Fruit fly (Drosophila melanogaster): ENCODE results near the gene CG42811.

Gene CG42811

dm6 chr3R:24367120-24367519, at the start of gene CG42811:
Gene CG42811 (minus strand): TSS chr3R:24367220.
- no peak for TF ChIP-seq Hr78 (GFP tag; optimal IDR thresholded peaks at IDR 0.05)
- no peak for TF ChIP-seq brk (GFP tag; optimal IDR thresholded peaks at IDR 0.05)
- no peak for TF ChIP-seq sage (GFP tag; optimal IDR thresholded peaks at IDR 0.05)
- no peak for TF ChIP-seq CrebA (GFP tag; optimal IDR thresholded peaks at IDR 0.05; ENCODE audit: borderline replicate concordance)
- no peak for TF ChIP-seq Hr83 (GFP tag; optimal IDR thresholded peaks at IDR 0.05; ENCODE audit: poor library complexity, severe bottlenecking)
- no peak for TF ChIP-seq CG9705 (GFP tag; optimal IDR thresholded peaks at IDR 0.05)
- no peak for TF ChIP-seq Vsx2 (GFP tag; optimal IDR thresholded peaks at IDR 0.05; ENCODE audit: partially characterized antibody)
- no peak for TF ChIP-seq fru (GFP tag; optimal IDR thresholded peaks at IDR 0.05)
- TF ChIP-seq lola (GFP tag; optimal IDR thresholded peaks at IDR 0.05), result no peak
- no peak for TF ChIP-seq CG32264 (GFP tag; optimal IDR thresholded peaks at IDR 0.05)
- no peak for TF ChIP-seq OdsH (GFP tag; optimal IDR thresholded peaks at IDR 0.05)
- TF ChIP-seq Sp1 (GFP tag; optimal IDR thresholded peaks at IDR 0.05), result no peak
- TF ChIP-seq woc (GFP tag; optimal IDR thresholded peaks at IDR 0.05), result no peak
- TF ChIP-seq Mio (GFP tag; optimal IDR thresholded peaks at IDR 0.05), result no peak

dm6 chr3R:24392207-24392939, 25.4 kb upstream of the CG42811 start, which contains the start of gene CG13616:
Gene CG13616 (plus strand): TSS chr3R:24392889.
- TF ChIP-seq Dif (GFP tag; optimal IDR thresholded peaks at IDR 0.05; ENCODE audit: partially characterized antibody) (no peak), Hnf4 (GFP tag; optimal IDR thresholded peaks at IDR 0.05) (no peak), fru (GFP tag; optimal IDR thresholded peaks at IDR 0.05) (no peak), Jra (GFP tag; optimal IDR thresholded peaks at IDR 0.05) (no peak), brk (GFP tag; optimal IDR thresholded peaks at IDR 0.05) (no peak), dmrt93B (GFP tag; optimal IDR thresholded peaks at IDR 0.05) (no peak), OdsH (GFP tag; optimal IDR thresholded peaks at IDR 0.05) (no peak), Dfd (GFP tag; optimal IDR thresholded peaks at IDR 0.05) (no peak), HLH106 (tag; optimal IDR thresholded peaks at IDR 0.05) (no peak), Vsx2 (GFP tag; optimal IDR thresholded peaks at IDR 0.05; ENCODE audit: partially characterized antibody) (no peak), tai (GFP tag; optimal IDR thresholded peaks at IDR 0.05) (no peak), dl (GFP tag; optimal IDR thresholded peaks at IDR 0.05; ENCODE audit: insufficient read depth in 1 of 2, partially characterized antibody in 2 of 2) (no peak), Myc (optimal IDR thresholded peaks at IDR 0.05) (no peak), foxo (GFP tag; optimal IDR thresholded peaks at IDR 0.05) (no peak), pan (optimal IDR thresholded peaks at IDR 0.05) (no peak)

- TF ChIP-seq CG9705 (GFP tag; optimal IDR thresholded peaks at IDR 0.05) (no peak), Myc (optimal IDR thresholded peaks at IDR 0.05) (no peak)
Observed at dm6 chr3R:24390239-24390638, 23.2 kb upstream of the CG42811 start, which contains the start of the genes CG5768 and CG13615. Gene CG5768 (minus strand): TSS chr3R:24390339. Gene CG13615 (plus strand): TSS chr3R:24390518.

dm6 chr3R:24386434-24386833, 19.4 kb upstream of the CG42811 start:
- no peak for TF ChIP-seq Rel (GFP tag; optimal IDR thresholded peaks at IDR 0.05)
- no peak for TF ChIP-seq Rel (tag; optimal IDR thresholded peaks at IDR 0.05)
- no peak for TF ChIP-seq Dif (GFP tag; optimal IDR thresholded peaks at IDR 0.05; ENCODE audit: partially characterized antibody)
- no peak for TF ChIP-seq pan (optimal IDR thresholded peaks at IDR 0.05)
- TF ChIP-seq lola (GFP tag; optimal IDR thresholded peaks at IDR 0.05), result no peak

dm6 chr3R:24384952-24385351, 17.9 kb upstream of the CG42811 start, which contains the start of gene CG17780:
Gene CG17780 (minus strand): TSS chr3R:24385052.
- TF ChIP-seq CrebA (GFP tag; optimal IDR thresholded peaks at IDR 0.05; ENCODE audit: borderline replicate concordance) (no peak), Sp1 (GFP tag; optimal IDR thresholded peaks at IDR 0.05) (no peak), OdsH (GFP tag; optimal IDR thresholded peaks at IDR 0.05) (no peak)

- TF ChIP-seq Abd-B (GFP tag; optimal IDR thresholded peaks at IDR 0.05) (no peak), brk (GFP tag; optimal IDR thresholded peaks at IDR 0.05) (no peak), sage (GFP tag; optimal IDR thresholded peaks at IDR 0.05) (no peak), CG32264 (GFP tag; optimal IDR thresholded peaks at IDR 0.05) (no peak), Dfd (GFP tag; optimal IDR thresholded peaks at IDR 0.05) (no peak), dmrt93B (GFP tag; optimal IDR thresholded peaks at IDR 0.05) (no peak), h (GFP tag; optimal IDR thresholded peaks at IDR 0.05) (no peak), HLH106 (tag; optimal IDR thresholded peaks at IDR 0.05) (no peak), N (GFP tag; optimal IDR thresholded peaks at IDR 0.05) (no peak)
Observed at dm6 chr3R:24376565-24376964, 9.5 kb upstream of the CG42811 start, which contains the start of gene CG33342. Gene CG33342 (plus strand): TSS chr3R:24376865.

Measured in whole organism, wandering third instar larva.